Fruit fly (Drosophila melanogaster): ENCODE measurements around the gene Sdr.

Gene Sdr

DNA sequence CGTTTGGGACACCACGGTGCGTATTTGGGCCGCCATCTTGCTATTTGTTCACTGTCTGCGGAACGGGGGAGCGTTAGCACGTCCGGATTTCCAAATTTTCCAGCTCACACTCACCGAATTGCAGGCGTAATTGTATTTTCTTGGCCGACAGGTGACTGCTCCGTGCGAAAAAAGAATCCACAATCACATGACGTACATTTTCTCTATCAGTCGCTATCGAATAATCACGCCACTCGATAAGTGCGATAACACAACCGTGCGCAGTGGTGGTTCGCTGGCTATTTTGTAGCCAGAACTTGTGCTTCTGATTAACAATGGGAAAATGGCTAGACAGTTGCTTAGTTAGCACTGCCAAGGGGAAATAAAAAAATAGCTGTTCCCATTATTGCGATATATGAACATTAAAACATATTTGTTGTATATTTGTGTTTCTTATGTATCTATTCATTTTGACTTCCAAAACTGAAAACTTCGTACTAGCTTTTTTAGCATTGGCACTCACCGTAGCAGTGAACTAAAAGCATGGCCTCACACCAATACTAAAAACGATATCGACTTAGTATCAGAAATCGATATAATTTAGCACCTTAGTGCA is 14.5 kb upstream of the Sdr start, which contains the start of gene VhaPPA1-1 (continued):
- TF ChIP-seq crol (GFP tag; IDR thresholded peaks at IDR 0.05) (no peak), ac (GFP tag; optimal IDR thresholded peaks at IDR 0.05) (no peak), CG31388 (GFP tag; optimal IDR thresholded peaks at IDR 0.05) (no peak), Dp (GFP tag; optimal IDR thresholded peaks at IDR 0.05) (peak; percentile 73), stwl (tag; optimal IDR thresholded peaks at IDR 0.05) (peak; percentile 80), CG16815 (GFP tag; optimal IDR thresholded peaks at IDR 0.05) (no peak), pzg (GFP tag; optimal IDR thresholded peaks at IDR 0.05) (peak; percentile 84), Med (GFP tag) (peak; percentile 77), Chrac-16 (GFP tag; optimal IDR thresholded peaks at IDR 0.05) (peak; percentile 1), CG6683 (GFP tag; optimal IDR thresholded peaks at IDR 0.05) (no peak), Elba2 (GFP tag; optimal IDR thresholded peaks at IDR 0.05) (no peak), CG17612 (GFP tag; IDR thresholded peaks at IDR 0.05) (no peak), CG16863 (GFP tag; optimal IDR thresholded peaks at IDR 0.05) (no peak), Bgb (GFP tag; IDR thresholded peaks at IDR 0.05; ENCODE audit: partially characterized antibody) (no peak; the same call in 1 of the 2 replicates), p53 (GFP tag; optimal IDR thresholded peaks at IDR 0.05) (no peak), Sry-β (GFP tag; optimal IDR thresholded peaks at IDR 0.05) (peak; percentile 97), Hr39 (optimal IDR thresholded peaks at IDR 0.05) (no peak), CG17802 (tag; optimal IDR thresholded peaks at IDR 0.05) (no peak), sd (tag; optimal IDR thresholded peaks at IDR 0.05) (no peak), CG11695 (GFP tag; IDR thresholded peaks at IDR 0.05) (no peak), CG1529 (GFP tag; optimal IDR thresholded peaks at IDR 0.05) (no peak), sqz (GFP tag; optimal IDR thresholded peaks at IDR 0.05) (no peak), trh (GFP tag; optimal IDR thresholded peaks at IDR 0.05) (no peak), BEAF-32 (GFP tag; optimal IDR thresholded peaks at IDR 0.05) (peak; percentile 72), bcd (GFP tag; optimal IDR thresholded peaks at IDR 0.05) (peak; percentile 28), dmrt11E (tag; optimal IDR thresholded peaks at IDR 0.05) (peak; percentile 27), Hand (GFP tag; optimal IDR thresholded peaks at IDR 0.05) (no peak), ssp (GFP tag; IDR thresholded peaks at IDR 0.05) (no peak), eve (GFP tag; optimal IDR thresholded peaks at IDR 0.05) (no peak), CG17359 (tag; optimal IDR thresholded peaks at IDR 0.05) (no peak), kah (GFP tag; optimal IDR thresholded peaks at IDR 0.05) (no peak), jigr1 (GFP tag; IDR thresholded peaks at IDR 0.05) (no peak), CG1602 (GFP tag; optimal IDR thresholded peaks at IDR 0.05) (no peak), wor (GFP tag; IDR thresholded peaks at IDR 0.05) (no peak), CG8359 (GFP tag; optimal IDR thresholded peaks at IDR 0.05; ENCODE audit: borderline replicate concordance) (no peak), dm (GFP tag; optimal IDR thresholded peaks at IDR 0.05) (peak; percentile 56), rib (GFP tag; IDR thresholded peaks at IDR 0.05) (no peak), Kr (GFP tag; optimal IDR thresholded peaks at IDR 0.05) (no peak), Optix (GFP tag; IDR thresholded peaks at IDR 0.05) (no peak), CG9609 (GFP tag; optimal IDR thresholded peaks at IDR 0.05) (no peak), CG4328 (GFP tag; optimal IDR thresholded peaks at IDR 0.05) (no peak), br (optimal IDR thresholded peaks at IDR 0.05) (no peak), Myb (GFP tag; optimal IDR thresholded peaks at IDR 0.05) (peak; percentile 95), Gsc (GFP tag; IDR thresholded peaks at IDR 0.05) (no peak), CG12104 (GFP tag; optimal IDR thresholded peaks at IDR 0.05) (no peak), CG11093 (GFP tag; IDR thresholded peaks at IDR 0.05) (no peak), CG12391 (tag; optimal IDR thresholded peaks at IDR 0.05) (peak; percentile 24), gce (GFP tag; IDR thresholded peaks at IDR 0.05) (no peak), slbo (GFP tag; IDR thresholded peaks at IDR 0.05) (no peak), NfI (GFP tag; optimal IDR thresholded peaks at IDR 0.05) (peak; percentile 14), schlank (tag; optimal IDR thresholded peaks at IDR 0.05) (no peak), Mes4 (GFP tag; optimal IDR thresholded peaks at IDR 0.05) (no peak)

Measured in whole organism, embryonic.